Fruit fly (Drosophila melanogaster): ENCODE data around the gene CG12253.

The CG12253 gene

DNA sequence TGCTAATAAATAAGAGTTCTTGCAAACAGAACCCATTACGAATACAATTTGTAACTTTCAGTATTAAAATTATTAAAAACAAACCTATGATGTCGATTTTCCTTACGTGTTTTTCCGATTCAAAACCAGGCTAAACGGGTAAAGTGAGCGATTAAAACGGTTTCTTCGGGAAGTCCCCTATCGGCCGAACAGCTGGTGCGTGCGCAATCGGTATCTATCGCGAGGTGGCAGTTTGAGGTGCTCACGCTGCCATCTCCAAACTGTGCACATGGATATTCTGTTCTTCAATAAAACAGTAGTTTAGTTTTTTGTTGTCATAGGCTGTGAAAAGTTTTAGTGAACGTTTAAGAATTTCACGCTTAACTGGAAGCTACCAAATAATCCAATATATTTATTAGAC lies 1.6 kb downstream of the CG12253 start, which contains the start of gene TTLL4A:
Gene TTLL4A (plus strand): TSS at position 240 of the 400 bp plus-strand sequence.
- TF ChIP-seq CG17801 (GFP tag; optimal IDR thresholded peaks at IDR 0.05; ENCODE audit: partially characterized antibody), result peak; percentile 38

dm6 chr2L:11001376-11002122 lies 13.9 kb downstream of the CG12253 start, which contains the start of the genes aub and lectin-33A:
Gene aub (minus strand): TSS chr2L:11001476.
Gene lectin-33A (plus strand): TSS chr2L:11002072.
- no peak for TF ChIP-seq CG17801 (GFP tag; optimal IDR thresholded peaks at IDR 0.05; ENCODE audit: partially characterized antibody)

DNA sequence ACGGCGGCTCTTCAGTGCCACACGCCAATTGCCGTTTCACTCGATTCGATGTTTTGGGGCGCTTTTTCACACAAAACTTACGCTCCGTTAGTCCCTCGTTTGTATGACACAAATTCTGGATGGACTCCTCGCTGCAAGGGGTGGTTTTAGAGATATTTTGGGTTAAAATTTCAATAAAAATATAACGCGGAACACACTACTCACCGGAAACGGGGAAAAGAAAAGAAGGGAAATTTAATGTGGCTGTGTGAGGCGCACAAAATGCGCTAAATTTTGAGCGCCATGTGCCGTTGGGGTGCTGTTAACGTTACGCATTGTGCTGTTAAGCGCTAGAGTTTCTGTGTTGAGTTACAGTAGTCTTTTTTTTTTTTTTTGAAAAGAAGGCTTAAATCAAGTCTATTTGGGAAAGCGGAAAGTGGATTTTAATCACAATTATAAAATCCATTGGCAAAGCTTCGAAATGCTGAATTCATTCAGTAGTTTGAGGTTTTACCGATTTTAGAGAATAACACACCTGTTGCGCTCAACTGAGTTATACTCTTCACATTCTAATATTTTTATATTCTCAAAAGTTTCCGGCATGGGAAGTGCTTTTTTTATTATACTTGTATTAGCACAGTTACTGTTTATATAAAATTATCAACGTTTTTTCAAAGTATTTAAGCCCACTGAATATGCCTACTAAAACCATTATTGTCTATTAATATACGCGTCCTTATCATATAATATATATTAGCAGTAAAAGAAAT lies 16.5 kb downstream of the CG12253 start, which contains the start of gene RpL9:
Gene RpL9 (minus strand): TSS at position 265 of the 749 bp plus-strand sequence.
- peak; percentile 84 for TF ChIP-seq CG17801 (GFP tag; optimal IDR thresholded peaks at IDR 0.05; ENCODE audit: partially characterized antibody)

DNA sequence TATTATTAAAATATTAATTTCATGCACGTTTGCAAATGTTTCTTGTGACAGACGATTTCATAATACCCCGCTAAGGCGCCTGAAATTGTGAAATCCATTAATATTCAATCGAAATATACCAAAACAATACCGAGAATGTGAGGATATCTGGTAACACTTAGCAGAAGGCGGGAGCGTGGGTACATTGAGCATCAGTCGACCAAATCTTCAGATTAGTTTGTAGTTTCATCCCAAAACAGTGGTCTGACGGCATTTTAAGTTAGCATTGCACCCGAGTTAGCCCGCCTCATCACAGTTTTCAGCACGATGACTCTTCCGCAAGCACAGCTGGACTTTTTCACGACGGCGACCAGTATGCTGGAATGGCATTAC lies 17.1 kb downstream of the CG12253 start, which contains the start of gene Nup154:
Gene Nup154 (plus strand): TSS at position 147 of the 372 bp plus-strand sequence.
- no peak for TF ChIP-seq CG17801 (GFP tag; optimal IDR thresholded peaks at IDR 0.05; ENCODE audit: partially characterized antibody)

- TF ChIP-seq CG17801 (GFP tag; optimal IDR thresholded peaks at IDR 0.05; ENCODE audit: partially characterized antibody), result peak; percentile 69
These were observed 23.4 kb downstream of the CG12253 start, which contains the start of the genes Art8 and dUTPase for dm6 chr2L:11010999-11011398. Gene Art8 (minus strand): TSS chr2L:11011086. Gene dUTPase (plus strand): TSS chr2L:11011312.

DNA sequence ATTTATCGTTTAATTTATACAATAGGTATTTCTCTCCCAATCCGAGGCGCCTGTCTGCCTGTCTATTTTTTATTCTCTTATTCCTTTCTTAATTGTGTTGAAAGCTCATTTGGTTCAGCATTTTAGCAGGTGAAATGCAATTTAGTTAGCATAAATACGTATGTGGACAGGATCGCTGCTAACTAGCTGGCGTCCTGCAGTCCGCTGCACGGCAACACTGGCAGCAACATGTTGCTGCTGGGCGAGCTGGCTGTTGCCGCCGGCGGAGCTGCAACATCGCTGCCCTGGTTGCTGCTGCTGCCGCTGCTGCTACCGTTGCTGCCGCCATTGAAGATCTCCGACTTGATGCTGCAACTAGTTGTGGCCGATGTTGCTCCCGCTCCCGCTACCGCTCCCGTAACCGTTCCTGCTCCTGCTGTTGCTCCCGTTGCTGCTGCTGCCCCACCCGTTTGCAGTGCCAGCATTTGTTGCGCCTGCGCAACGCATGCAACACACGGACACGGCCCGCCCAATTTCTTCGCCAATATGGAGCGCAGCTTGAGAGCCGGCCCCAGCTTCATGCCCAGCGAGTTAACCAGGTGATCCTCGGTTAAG lies 26.5 kb downstream of the CG12253 start:
- no peak for TF ChIP-seq CG17801 (GFP tag; optimal IDR thresholded peaks at IDR 0.05; ENCODE audit: partially characterized antibody)

DNA sequence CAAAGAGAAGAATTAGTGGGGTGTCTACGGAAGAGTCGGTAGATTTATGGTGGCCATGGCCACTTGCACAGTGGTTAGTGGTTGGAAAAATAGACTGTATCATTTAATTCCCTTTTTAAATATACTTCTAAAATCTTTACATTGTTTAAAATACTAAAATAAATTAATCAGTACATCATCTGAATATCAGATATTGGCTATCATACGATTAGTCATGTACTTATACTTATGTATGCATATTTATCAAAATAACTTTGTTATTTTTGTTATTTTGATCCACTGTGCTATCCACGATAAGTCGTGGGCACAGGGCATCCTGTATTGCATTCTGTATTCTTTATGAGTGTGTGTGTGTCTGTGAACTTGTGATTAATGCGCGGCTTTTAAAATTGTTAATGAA lies 27.1 kb downstream of the CG12253 start:
- no peak for TF ChIP-seq CG17801 (GFP tag; optimal IDR thresholded peaks at IDR 0.05; ENCODE audit: partially characterized antibody)

DNA sequence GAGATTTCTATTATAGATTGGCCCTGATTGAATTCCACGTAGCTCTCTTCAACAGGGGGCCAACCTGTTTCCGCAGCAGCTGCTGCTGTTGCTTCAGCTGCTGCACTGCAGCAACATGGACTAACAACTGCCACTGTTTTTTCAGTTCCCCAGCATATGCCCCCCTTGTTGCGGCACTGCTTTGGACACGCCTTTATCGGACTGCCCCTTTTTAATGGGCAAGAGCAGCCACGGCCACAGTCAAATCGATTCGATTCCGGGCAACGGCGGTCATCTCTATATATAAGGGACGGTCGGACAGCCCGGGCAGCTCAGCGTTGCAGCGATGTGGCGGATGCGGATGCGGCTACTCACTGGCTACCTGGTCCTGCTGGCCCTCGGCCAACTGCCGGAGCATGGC lies 27.7 kb downstream of the CG12253 start, which contains the start of gene Acp32CD:
Gene Acp32CD (plus strand): TSS at position 301 of the 400 bp plus-strand sequence.
- no peak for TF ChIP-seq CG17801 (GFP tag; optimal IDR thresholded peaks at IDR 0.05; ENCODE audit: partially characterized antibody)

- TF ChIP-seq CG17801 (GFP tag; optimal IDR thresholded peaks at IDR 0.05; ENCODE audit: partially characterized antibody), result no peak
These were observed 29.1 kb downstream of the CG12253 start, which contains the start of gene CG14913 for dm6 chr2L:11016695-11017094. Gene CG14913 (plus strand): TSS chr2L:11016995.

DNA sequence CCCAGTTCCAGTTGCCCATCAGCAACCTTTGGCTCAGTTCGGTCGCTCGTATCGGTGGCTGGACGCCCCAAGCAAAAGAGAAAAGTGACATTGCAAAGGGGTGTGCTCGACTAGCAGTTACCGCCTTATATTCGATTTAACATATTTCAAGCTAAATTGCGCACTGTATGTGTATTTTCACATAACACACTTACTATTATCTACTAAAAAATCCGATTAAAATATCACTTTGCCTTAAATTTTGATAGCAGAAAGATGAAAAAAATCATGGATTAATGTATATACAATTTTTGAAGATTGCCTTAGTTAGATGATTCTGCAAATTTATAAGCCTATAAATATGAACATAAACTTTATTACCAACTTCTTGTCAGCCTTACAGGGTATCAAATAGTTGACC lies 34.0 kb downstream of the CG12253 start:
- TF ChIP-seq CG17801 (GFP tag; optimal IDR thresholded peaks at IDR 0.05; ENCODE audit: partially characterized antibody), result no peak

dm6 chr2L:11022804-11023203 lies 35.2 kb downstream of the CG12253 start:
- no peak for TF ChIP-seq CG17801 (GFP tag; optimal IDR thresholded peaks at IDR 0.05; ENCODE audit: partially characterized antibody)

DNA sequence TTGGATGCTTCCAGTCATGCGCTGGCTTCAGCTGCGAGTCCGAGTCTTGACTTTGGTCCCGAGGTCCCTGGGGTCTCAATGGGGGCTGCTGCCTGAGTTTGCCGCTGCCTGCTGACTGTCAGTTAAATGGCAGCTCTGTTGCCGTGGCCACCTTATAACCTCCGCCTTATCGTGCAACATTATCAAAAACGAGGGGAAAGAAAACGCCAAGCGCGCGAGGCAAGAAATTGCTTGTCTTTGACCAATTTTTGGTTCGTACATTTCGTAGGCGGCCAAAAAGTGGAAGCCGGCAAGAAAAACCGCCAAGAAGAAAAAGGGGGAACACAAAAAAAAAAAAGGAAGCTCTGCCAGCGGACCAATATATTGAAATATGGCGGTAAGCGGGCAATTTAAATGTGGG lies 36.3 kb downstream of the CG12253 start:
- no peak for TF ChIP-seq CG17801 (GFP tag; optimal IDR thresholded peaks at IDR 0.05; ENCODE audit: partially characterized antibody)

- no peak for TF ChIP-seq CG17801 (GFP tag; optimal IDR thresholded peaks at IDR 0.05; ENCODE audit: partially characterized antibody)
These were observed 39.6 kb downstream of the CG12253 start for dm6 chr2L:11027213-11027612.

- no peak for TF ChIP-seq CG17801 (GFP tag; optimal IDR thresholded peaks at IDR 0.05; ENCODE audit: partially characterized antibody)
These were observed 40.4 kb downstream of the CG12253 start for dm6 chr2L:11027825-11028496.
